Fruit fly (Drosophila melanogaster): Measurements from ENCODE around the gene Osi22.

DNA sequence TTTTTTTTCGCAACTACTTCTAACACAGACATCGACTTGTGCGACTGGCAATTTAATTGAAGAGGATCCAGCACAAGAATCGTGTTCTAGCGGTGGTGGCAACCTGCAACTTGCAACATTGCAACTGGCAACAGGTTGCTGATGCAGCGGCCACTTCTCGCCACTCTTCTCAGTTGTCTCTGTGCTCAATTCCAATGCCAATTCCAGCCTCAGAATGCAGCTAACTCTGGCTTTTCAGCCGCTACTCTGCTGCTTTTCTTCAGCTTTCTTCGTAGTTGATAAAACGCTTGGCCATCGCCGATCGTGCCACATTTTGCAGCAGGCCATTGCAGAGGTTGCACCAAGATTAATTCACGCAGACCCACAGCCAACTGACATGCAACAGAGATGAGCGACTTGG, at the start of gene Osi22:
- TF ChIP-seq CTCF (optimal IDR thresholded peaks at IDR 0.05) = no peak
- no peak for TF ChIP-seq CG8478 (optimal IDR thresholded peaks at IDR 0.05)

Measured in S2 (cell line).